Worm (Caenorhabditis elegans) whole organism, L4 larva: ENCODE data around the gene rpl-16.

ENCODE experiments used
- F26F4.8 ChIP-seq: fragments of 200-800 bp; sonication (Bioruptor generic); conservative IDR thresholded peaks from 2 replicates; pipeline ENCODE4 v1.3.6; 2022; ENCODE audit warnings: missing genetic modification characterization, missing compliant biosample characterization
- ZK337.2 ChIP-seq: fragments of 200-800 bp; sonication (Bioruptor generic); IDR thresholded peaks from 2 replicates; pipeline ENCODE4 v1.3.6; 2022; ENCODE audit warnings: missing genetic modification reagents, missing genetic modification characterization, missing compliant biosample characterization
- aly-2 ChIP-seq: sonication (generic microtip); optimal IDR thresholded peaks from 2 replicates; lab custom pipeline; 2018; ENCODE audit warnings: missing biosample characterization, missing genetic modification characterization
- mdl-1 ChIP-seq, 2 experiments: fragments of 150-350 bp in 1 of 2; sonication (generic microtip) in 1 of 2; optimal IDR thresholded peaks; 2 replicates each; lab custom pipeline; 2014 to 2017; ENCODE audit warnings: missing biosample characterization in 2 of 2, missing genetic modification characterization in 2 of 2
- nhr-11 ChIP-seq: fragments of 150-350 bp; optimal IDR thresholded peaks from 2 replicates; lab custom pipeline; 2014; ENCODE audit warnings: missing biosample characterization, missing genetic modification characterization
- pha-4 ChIP-seq, 2 experiments: fragments of 150-350 bp in 1 of 2; fragments of 200-800 bp in 1 of 2; sonication (Bioruptor generic) in 1 of 2; IDR thresholded peaks in 1 of 2; optimal IDR thresholded peaks in 1 of 2; 2 replicates each; pipeline versions ENCODE4 v1.3.6 to Lab custom; 2014 to 2022; ENCODE audit warnings: missing genetic modification characterization in 2 of 2, missing genetic modification reagents in 2 of 2, missing biosample characterization in 1 of 2, missing compliant biosample characterization in 1 of 2
- pqm-1 ChIP-seq: sonication (generic microtip); optimal IDR thresholded peaks from 2 replicates; lab custom pipeline; 2017; ENCODE audit warnings: missing biosample characterization, missing genetic modification characterization
- spr-3 ChIP-seq: fragments of 200-800 bp; sonication (Bioruptor generic); optimal IDR thresholded peaks from 2 replicates; lab custom pipeline; 2018; ENCODE audit warnings: mild to moderate bottlenecking, missing genetic modification characterization, missing compliant biosample characterization
- unc-62 ChIP-seq, 3 experiments: fragments of 150-350 bp in 1 of 3; sonication (generic microtip); optimal IDR thresholded peaks in 2 of 3; peaks in 1 of 3; 1 replicate in 1 of 3; 2 replicates in 2 of 3; lab custom pipeline; 2014 to 2017; ENCODE audit warnings: missing biosample characterization in 3 of 3, missing genetic modification characterization in 3 of 3, missing genetic modification reagents in 3 of 3, missing genotype in 1 of 3

DNA sequence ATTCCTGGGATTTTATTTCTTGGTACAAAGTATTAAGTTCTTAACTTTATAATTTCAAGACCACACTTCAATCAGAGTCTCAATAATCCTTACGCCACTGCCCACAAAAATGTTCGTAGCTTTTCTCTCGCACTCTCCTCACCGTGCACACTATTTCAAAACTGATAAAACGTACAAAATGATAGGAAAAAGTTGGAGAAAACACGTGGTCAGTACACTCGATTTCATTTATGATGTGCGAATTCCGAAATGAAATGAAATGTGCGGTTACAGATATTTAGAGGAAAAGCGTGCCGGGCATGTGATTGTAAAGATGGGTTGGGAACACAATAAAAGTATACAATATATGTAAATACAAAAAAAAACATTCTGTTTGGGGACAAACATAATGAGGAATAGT lies 17.0 kb upstream of the rpl-16 start:
- no peak for TF ChIP-seq pha-4 (GFP tag; IDR thresholded peaks at IDR 0.05; lab: Robert Waterston, UW)
- no peak for TF ChIP-seq pha-4 (tag; optimal IDR thresholded peaks at IDR 0.05; lab: Kevin White, UChicago)
- TF ChIP-seq aly-2 (tag; lab: Kevin White, UChicago), result no peak
- TF ChIP-seq mdl-1 (tag; optimal IDR thresholded peaks at IDR 0.05; lab: Kevin White, UChicago), result peak in 1 of 2 experiments; percentile 52
- TF ChIP-seq pqm-1 (tag; lab: Kevin White, UChicago), result peak; percentile 55
- no peak for TF ChIP-seq unc-62 (GFP tag; optimal IDR thresholded peaks at IDR 0.05 in 1 of 2; lab: Kevin White, UChicago)
- no peak for TF ChIP-seq unc-62 (tag; optimal IDR thresholded peaks at IDR 0.05; lab: Kevin White, UChicago)
- TF ChIP-seq ZK337.2 (GFP tag; lab: Robert Waterston, UW), result no peak
- no peak for TF ChIP-seq spr-3 (GFP tag; lab: Kevin White, UChicago)
- no peak for TF ChIP-seq F26F4.8
- no peak for TF ChIP-seq nhr-11 (tag; lab: Kevin White, UChicago)
